Worm (Caenorhabditis elegans) whole organism, young adult: ENCODE measurements around the gene ric-8.
A peak's percentile ranks its signal among the peaks of the same experiment; 100 is the strongest.

Experiments
- B0261.1 ChIP-seq: sonication (generic microtip); optimal IDR thresholded peaks from 2 replicates; lab custom pipeline; 2016; ENCODE audit warnings: mild to moderate bottlenecking, missing genetic modification characterization, moderate library complexity, missing compliant biosample characterization
- B0336.3 ChIP-seq: fragments of 200-800 bp; sonication (Bioruptor generic); IDR thresholded peaks from 2 replicates; pipeline ENCODE4 v1.3.6; 2022; ENCODE audit warnings: missing genetic modification characterization, missing compliant biosample characterization
- C17E4.6 ChIP-seq: fragments of 200-800 bp; sonication (Bioruptor generic); IDR thresholded peaks from 2 replicates; pipeline ENCODE4 v1.3.6; 2022; ENCODE audit warnings: missing genetic modification reagents, missing genetic modification characterization, missing compliant biosample characterization
- D2030.7 ChIP-seq: fragments of 200-800 bp; sonication (Bioruptor generic); IDR thresholded peaks from 2 replicates; pipeline ENCODE4 v1.3.6; 2022; ENCODE audit warnings: missing genetic modification reagents, missing genetic modification characterization, missing compliant biosample characterization
- F10E7.11 ChIP-seq: sonication (generic microtip); optimal IDR thresholded peaks from 2 replicates; lab custom pipeline; 2017; ENCODE audit warnings: mild to moderate bottlenecking, missing genetic modification characterization, moderate library complexity, missing compliant biosample characterization
- F33H1.4 ChIP-seq: fragments of 200-800 bp; sonication (Bioruptor generic); IDR thresholded peaks from 2 replicates; pipeline ENCODE4 v1.3.6; 2022; ENCODE audit warnings: missing genetic modification reagents, missing genetic modification characterization, missing compliant biosample characterization
- F52B5.7 ChIP-seq: sonication (generic microtip); optimal IDR thresholded peaks from 2 replicates; lab custom pipeline; 2016; ENCODE audit warnings: mild to moderate bottlenecking, missing genetic modification characterization, missing compliant biosample characterization
- K11D2.4 ChIP-seq: fragments of 200-800 bp; sonication (Bioruptor generic); IDR thresholded peaks from 2 replicates; pipeline ENCODE4 v1.3.6; 2022; ENCODE audit warnings: missing genetic modification reagents, missing genetic modification characterization, missing compliant biosample characterization
- T07F8.4 ChIP-seq: sonication (generic microtip); optimal IDR thresholded peaks from 2 replicates; lab custom pipeline; 2016; ENCODE audit warnings: mild to moderate bottlenecking, missing genetic modification characterization, moderate library complexity, missing compliant biosample characterization
- T26A5.8 ChIP-seq: sonication (generic microtip); optimal IDR thresholded peaks from 2 replicates; lab custom pipeline; 2016; ENCODE audit warnings: missing genetic modification characterization, missing compliant biosample characterization
- Y56A3A.18 ChIP-seq: fragments of 200-800 bp; sonication (Bioruptor generic); IDR thresholded peaks from 2 replicates; pipeline ENCODE4 v1.3.6; 2022; ENCODE audit warnings: missing genetic modification reagents, missing genetic modification characterization, missing compliant biosample characterization
- Y79H2A.3 ChIP-seq: fragments of 200-800 bp; sonication (Bioruptor generic); conservative IDR thresholded peaks from 2 replicates; pipeline ENCODE4 v1.3.6; 2022; ENCODE audit warnings: missing genetic modification reagents, missing genetic modification characterization, missing compliant biosample characterization
- ZK185.1 ChIP-seq: sonication (generic microtip); optimal IDR thresholded peaks from 2 replicates; lab custom pipeline; 2016; ENCODE audit warnings: mild to moderate bottlenecking, missing genetic modification characterization, missing compliant biosample characterization; ENCODE audit not compliant: poor library complexity, severe bottlenecking
- aptf-2 ChIP-seq: fragments of 200-800 bp; sonication (Bioruptor generic); conservative IDR thresholded peaks from 2 replicates; pipeline ENCODE4 v1.3.6; 2022; ENCODE audit warnings: missing genetic modification reagents, missing genetic modification characterization, missing compliant biosample characterization
- atf-7 ChIP-seq: sonication (generic microtip); optimal IDR thresholded peaks from 2 replicates; lab custom pipeline; 2017; ENCODE audit warnings: mild to moderate bottlenecking, missing genetic modification characterization, missing compliant biosample characterization
- attf-6 ChIP-seq: fragments of 200-800 bp; sonication (Bioruptor generic); IDR thresholded peaks from 2 replicates; pipeline ENCODE4 v1.3.6; 2022; ENCODE audit warnings: missing genetic modification reagents, missing genetic modification characterization, missing compliant biosample characterization
- cebp-1 ChIP-seq, 2 experiments: fragments of 200-800 bp in 1 of 2; sonication (Bioruptor generic) in 1 of 2; sonication (generic microtip) in 1 of 2; IDR thresholded peaks in 1 of 2; optimal IDR thresholded peaks in 1 of 2; 2 replicates each; pipeline versions ENCODE4 v1.3.6 to Lab custom; 2017 to 2022; ENCODE audit warnings: missing compliant biosample characterization in 2 of 2, missing genetic modification characterization in 2 of 2, mild to moderate bottlenecking in 1 of 2, missing genetic modification reagents in 1 of 2, moderate library complexity in 1 of 2
- ceh-100 ChIP-seq: fragments of 200-800 bp; sonication (Bioruptor generic); IDR thresholded peaks from 2 replicates; pipeline ENCODE4 v1.3.6; 2022; ENCODE audit warnings: missing genetic modification reagents, missing genetic modification characterization, missing compliant biosample characterization
- ceh-58 ChIP-seq: fragments of 200-800 bp; sonication (Bioruptor generic); IDR thresholded peaks from 2 replicates; pipeline ENCODE4 v1.3.6; 2022; ENCODE audit warnings: missing genetic modification characterization, missing compliant biosample characterization
- die-1 ChIP-seq: sonication (generic microtip); optimal IDR thresholded peaks from 2 replicates; lab custom pipeline; 2016; ENCODE audit warnings: missing genotype, mild to moderate bottlenecking, missing genetic modification characterization, missing compliant biosample characterization
- dox-1 ChIP-seq: fragments of 200-800 bp; sonication (Bioruptor generic); IDR thresholded peaks from 2 replicates; pipeline ENCODE4 v1.3.6; 2022; ENCODE audit warnings: missing genetic modification reagents, missing genetic modification characterization, missing compliant biosample characterization
- dpff-1 ChIP-seq: sonication (generic microtip); optimal IDR thresholded peaks from 2 replicates; lab custom pipeline; 2017; ENCODE audit warnings: mild to moderate bottlenecking, missing genetic modification characterization, missing compliant biosample characterization
- dpl-1 ChIP-seq: fragments of 150-350 bp; optimal IDR thresholded peaks from 2 replicates; lab custom pipeline; 2014; ENCODE audit warnings: missing biosample characterization, missing genetic modification reagents, missing genetic modification characterization
- hsf-1 ChIP-seq: fragments of 200-800 bp; sonication (Bioruptor generic); IDR thresholded peaks from 2 replicates; pipeline ENCODE4 v1.3.6; 2022; ENCODE audit warnings: missing genetic modification reagents, missing genetic modification characterization, missing compliant biosample characterization
- let-607 ChIP-seq, 2 experiments: fragments of 200-800 bp in 1 of 2; sonication (Bioruptor generic) in 1 of 2; sonication (generic microtip) in 1 of 2; optimal IDR thresholded peaks; 2 replicates each; lab custom pipeline; 2016 to 2018; ENCODE audit warnings: mild to moderate bottlenecking in 2 of 2, missing compliant biosample characterization in 2 of 2, missing genetic modification characterization in 2 of 2, moderate library complexity in 2 of 2, missing genotype in 1 of 2
- lin-26 ChIP-seq: fragments of 200-800 bp; sonication (Bioruptor generic); IDR thresholded peaks from 2 replicates; pipeline ENCODE4 v1.3.6; 2022; ENCODE audit warnings: missing genetic modification reagents, missing genetic modification characterization, missing compliant biosample characterization
- lsl-1 ChIP-seq: fragments of 200-800 bp; sonication (Bioruptor generic); optimal IDR thresholded peaks from 2 replicates; lab custom pipeline; 2018; ENCODE audit warnings: mild to moderate bottlenecking, missing genetic modification characterization, moderate library complexity, missing compliant biosample characterization
- mes-4 ChIP-seq: sonication (generic microtip); optimal IDR thresholded peaks from 2 replicates; lab custom pipeline; 2016; ENCODE audit warnings: missing genotype, missing genetic modification characterization, missing compliant biosample characterization
- nfyb-1 ChIP-seq: fragments of 200-800 bp; sonication (Bioruptor generic); IDR thresholded peaks from 2 replicates; pipeline ENCODE4 v1.3.6; 2022; ENCODE audit warnings: missing genetic modification reagents, missing genetic modification characterization, missing compliant biosample characterization
- nhr-179 ChIP-seq: sonication (generic microtip); optimal IDR thresholded peaks from 2 replicates; lab custom pipeline; 2016; ENCODE audit warnings: mild to moderate bottlenecking, missing genetic modification characterization, missing compliant biosample characterization
- nhr-27 ChIP-seq: fragments of 200-800 bp; sonication (Bioruptor generic); optimal IDR thresholded peaks from 2 replicates; lab custom pipeline; 2018; ENCODE audit warnings: mild to moderate bottlenecking, missing genetic modification characterization, moderate library complexity, missing compliant biosample characterization
- nhr-80 ChIP-seq: sonication (generic microtip); optimal IDR thresholded peaks from 2 replicates; lab custom pipeline; 2016; ENCODE audit warnings: missing genetic modification characterization, missing compliant biosample characterization
- rpc-1 ChIP-seq, 2 experiments: fragments of 150-350 bp in 1 of 2; sonication (generic microtip) in 1 of 2; optimal IDR thresholded peaks; 2 replicates each; lab custom pipeline; 2014 to 2018; ENCODE audit warnings: missing biosample characterization in 1 of 2, missing genetic modification characterization in 1 of 2, missing genetic modification reagents in 1 of 2, missing genotype in 1 of 2
- sdz-38 ChIP-seq: sonication (generic microtip); optimal IDR thresholded peaks from 2 replicates; lab custom pipeline; 2016; ENCODE audit warnings: missing genotype, missing genetic modification characterization, missing compliant biosample characterization
- snpc-1.1 ChIP-seq: sonication (generic microtip); optimal IDR thresholded peaks from 2 replicates; lab custom pipeline; 2017; ENCODE audit warnings: missing genetic modification characterization, mild to moderate bottlenecking, missing compliant biosample characterization, antibody characterized with exemption, moderate library complexity, missing genotype, missing genetic modification reagents; ENCODE audit not compliant: insufficient read depth
- snpc-4 ChIP-seq, 5 experiments: fragments of 150-350 bp in 1 of 5; sonication (generic microtip) in 4 of 5; optimal IDR thresholded peaks; 2 replicates each; lab custom pipeline; 2014 to 2018; ENCODE audit warnings: missing genetic modification characterization in 5 of 5, missing biosample characterization in 3 of 5, antibody characterized with exemption in 2 of 5, mild to moderate bottlenecking in 2 of 5, missing compliant biosample characterization in 2 of 5, missing genotype in 2 of 5, moderate library complexity in 2 of 5, missing genetic modification reagents in 1 of 5
- sptf-2 ChIP-seq: fragments of 200-800 bp; sonication (Bioruptor generic); optimal IDR thresholded peaks from 2 replicates; lab custom pipeline; 2018; ENCODE audit warnings: mild to moderate bottlenecking, missing genetic modification characterization, missing compliant biosample characterization
- tbp1 ChIP-seq: fragments of 200-800 bp; sonication (Bioruptor generic); optimal IDR thresholded peaks from 2 replicates; lab custom pipeline; 2018; ENCODE audit warnings: mild to moderate bottlenecking, missing genetic modification characterization, missing compliant biosample characterization
- tlf-1 ChIP-seq: fragments of 200-800 bp; sonication (Bioruptor generic); optimal IDR thresholded peaks from 2 replicates; lab custom pipeline; 2018; ENCODE audit warnings: mild to moderate bottlenecking, missing genetic modification characterization, missing compliant biosample characterization
- zim-3 ChIP-seq: sonication (generic microtip); optimal IDR thresholded peaks from 2 replicates; lab custom pipeline; 2017; ENCODE audit warnings: mild to moderate bottlenecking, missing genetic modification characterization, moderate library complexity, missing compliant biosample characterization
- ztf-18 ChIP-seq: sonication (generic microtip); optimal IDR thresholded peaks from 2 replicates; lab custom pipeline; 2016; ENCODE audit warnings: missing genotype, mild to moderate bottlenecking, missing genetic modification characterization, missing compliant biosample characterization
- ztf-26 ChIP-seq: sonication (generic microtip); optimal IDR thresholded peaks from 2 replicates; lab custom pipeline; 2017; ENCODE audit warnings: missing genetic modification characterization, missing compliant biosample characterization

The ric-8 gene

ce11 chrIV:2663953-2664900 lies 21.5 kb downstream of the ric-8 start, which contains the start of gene Y69A2AR.31 (continued):
- peak; percentile 78 for TF ChIP-seq die-1 (tag; lab: Kevin White, UChicago)
- peak; percentile 88 for TF ChIP-seq rpc-1 (optimal IDR thresholded peaks at IDR 0.05; lab: Kevin White, UChicago)
- peak; percentile 94 for TF ChIP-seq rpc-1 (tag; optimal IDR thresholded peaks at IDR 0.05; lab: Kevin White, UChicago)
- TF ChIP-seq nhr-179 = no peak
- peak; percentile 93 for TF ChIP-seq tbp1 (GFP tag; lab: Kevin White, UChicago)
- TF ChIP-seq nhr-80 (tag; lab: Kevin White, UChicago) = no peak
- no peak for TF ChIP-seq K11D2.4 (GFP tag; lab: Robert Waterston, UW)
- TF ChIP-seq ceh-100 (GFP tag; lab: Robert Waterston, UW) = no peak
- TF ChIP-seq dpl-1 (GFP tag; lab: Kevin White, UChicago) = no peak
- TF ChIP-seq B0336.3 (GFP tag; lab: Robert Waterston, UW) = no peak

ce11 chrIV:2664901-2665201 lies 22.1 kb downstream of the ric-8 start:
- TF ChIP-seq Y56A3A.18 = 0 out of 2 replicates have a peak, but pooled peaks have one; percentile 8
- TF ChIP-seq aptf-2 (GFP tag; lab: Robert Waterston, UW) = no peak
- TF ChIP-seq F52B5.7 = peak; percentile 71
- TF ChIP-seq nfyb-1 (GFP tag; lab: Robert Waterston, UW) = 0 out of 2 replicates have a peak, but pooled peaks have one; percentile 19
- TF ChIP-seq F10E7.11 (tag; lab: Kevin White, UChicago) = no peak
- TF ChIP-seq zim-3 (tag; lab: Kevin White, UChicago) = peak; percentile 16
- peak; percentile 38; the same call in 1 of the 2 replicates for TF ChIP-seq dox-1 (GFP tag; lab: Robert Waterston, UW)
- TF ChIP-seq let-607 (tag; optimal IDR thresholded peaks at IDR 0.05; lab: Kevin White, UChicago) = peak; percentile 7 to 38
- TF ChIP-seq tbp1 (GFP tag; lab: Kevin White, UChicago) = peak; percentile 98
- TF ChIP-seq ZK185.1 = no peak
- 0 out of 2 replicates have a peak, but pooled peaks have one; percentile 18 for TF ChIP-seq F33H1.4 (GFP tag; lab: Robert Waterston, UW)
- peak; percentile 24 for TF ChIP-seq snpc-4 (GFP tag; optimal IDR thresholded peaks at IDR 0.05; lab: Kevin White, UChicago)
- TF ChIP-seq snpc-4 (tag; optimal IDR thresholded peaks at IDR 0.05; lab: Kevin White, UChicago) = peak in 1 of 4 experiments; percentile 7
- TF ChIP-seq B0261.1 (tag; lab: Kevin White, UChicago) = peak; percentile 96
- peak; percentile 13 for TF ChIP-seq nhr-179
- TF ChIP-seq T07F8.4 (tag; lab: Kevin White, UChicago) = peak; percentile 24
- TF ChIP-seq C17E4.6 (GFP tag; lab: Robert Waterston, UW) = no peak; the same call in 1 of the 2 replicates
- no peak for TF ChIP-seq sdz-38 (tag; lab: Kevin White, UChicago)
- TF ChIP-seq nhr-27 (tag; lab: Kevin White, UChicago) = no peak
- peak; percentile 60 for TF ChIP-seq T26A5.8 (tag; lab: Kevin White, UChicago)
- peak; percentile 90 for TF ChIP-seq lin-26 (GFP tag; lab: Robert Waterston, UW)
- peak; percentile 73 for TF ChIP-seq rpc-1 (optimal IDR thresholded peaks at IDR 0.05; lab: Kevin White, UChicago)
- peak; percentile 85 for TF ChIP-seq rpc-1 (tag; optimal IDR thresholded peaks at IDR 0.05; lab: Kevin White, UChicago)
- TF ChIP-seq die-1 (tag; lab: Kevin White, UChicago) = peak; percentile 94
- TF ChIP-seq sptf-2 (GFP tag; lab: Kevin White, UChicago) = no peak
- TF ChIP-seq cebp-1 (GFP tag; IDR thresholded peaks at IDR 0.05; lab: Robert Waterston, UW) = no peak
- peak; percentile 39 for TF ChIP-seq cebp-1 (tag; optimal IDR thresholded peaks at IDR 0.05; lab: Kevin White, UChicago)
- 0 out of 2 replicates have a peak, but pooled peaks have one; percentile 62 for TF ChIP-seq Y79H2A.3
- TF ChIP-seq dpff-1 = peak; percentile 25
- TF ChIP-seq mes-4 (tag; lab: Kevin White, UChicago) = no peak
- peak; percentile 16 for TF ChIP-seq tlf-1 (GFP tag; lab: Kevin White, UChicago)
- TF ChIP-seq lsl-1 (GFP tag; lab: Kevin White, UChicago) = peak; percentile 16
- TF ChIP-seq atf-7 (tag; lab: Kevin White, UChicago) = peak; percentile 6
- TF ChIP-seq attf-6 (GFP tag; lab: Robert Waterston, UW) = no peak
- 0 out of 2 replicates have a peak, but pooled peaks have one; percentile 33 for TF ChIP-seq hsf-1
- TF ChIP-seq ztf-18 (tag; lab: Kevin White, UChicago) = peak; percentile 59
- peak; percentile 30; the same call in 1 of the 2 replicates for TF ChIP-seq D2030.7 (GFP tag; lab: Robert Waterston, UW)
- no peak for TF ChIP-seq ceh-58 (GFP tag; lab: Robert Waterston, UW)
- no peak for TF ChIP-seq snpc-1.1
- peak; percentile 25 for TF ChIP-seq ztf-26 (tag; lab: Kevin White, UChicago)
